Fruit fly (Drosophila melanogaster): ENCODE measurements around the gene lobo.

lobo gene

DNA sequence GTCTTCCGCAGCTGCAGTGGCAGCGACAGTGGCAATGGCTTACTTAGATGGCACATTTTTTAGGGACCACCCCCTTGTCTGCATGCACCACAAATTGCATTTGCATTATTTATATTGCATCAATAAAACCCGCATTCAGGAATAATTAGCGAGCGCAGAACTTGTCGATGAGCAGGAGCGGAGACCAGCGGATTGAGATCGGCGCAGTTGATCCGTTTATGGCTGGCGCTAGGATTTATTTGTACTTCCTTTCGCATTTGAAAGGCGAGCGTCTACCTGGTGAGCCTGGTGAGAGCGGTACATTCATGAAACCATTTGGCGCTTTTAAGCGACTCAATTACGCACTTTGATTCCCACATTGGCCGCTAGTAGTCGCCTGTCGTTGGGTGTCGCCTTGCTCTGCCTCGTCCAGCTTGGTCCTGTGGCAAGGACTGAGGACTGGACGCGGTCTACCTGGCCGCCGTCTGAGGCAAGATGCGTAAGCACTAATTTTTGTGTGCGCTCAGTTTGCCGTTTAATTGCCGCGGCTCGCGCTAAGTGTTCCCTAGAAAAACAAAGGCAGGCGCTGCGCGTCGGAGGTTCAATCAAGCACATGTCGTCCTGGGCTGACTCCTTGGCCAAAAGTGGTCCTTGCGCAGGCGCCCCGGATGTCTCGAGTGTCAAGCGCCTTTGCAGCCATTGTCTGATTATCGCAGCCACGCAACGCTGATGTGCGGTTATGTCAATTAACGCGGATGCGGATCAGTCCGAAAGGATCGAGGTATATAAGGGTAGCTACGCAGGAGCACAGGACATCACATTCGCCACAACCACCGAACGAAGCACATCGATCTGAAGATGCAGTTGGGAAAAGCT, 1.4 kb upstream of the lobo start, which contains the start of gene CG13653:
TSS of gene CG13653 (plus strand) at position 805 of the 855 bp plus-strand sequence.
- TF ChIP-seq CG11294 (GFP tag; IDR thresholded peaks at IDR 0.05) (no peak), CG11762 (GFP tag; optimal IDR thresholded peaks at IDR 0.05; ENCODE audit: insufficient read depth) (no peak), CG10669 (GFP tag; optimal IDR thresholded peaks at IDR 0.05) (no peak), Sox102F (GFP tag; optimal IDR thresholded peaks at IDR 0.05) (no peak), cyc (GFP tag; optimal IDR thresholded peaks at IDR 0.05) (no peak), Lpt (GFP tag; optimal IDR thresholded peaks at IDR 0.05) (no peak), CG10631 (GFP tag; optimal IDR thresholded peaks at IDR 0.05) (no peak), CG11902 (GFP tag; optimal IDR thresholded peaks at IDR 0.05) (no peak), OdsH (GFP tag; optimal IDR thresholded peaks at IDR 0.05) (no peak), CG7368 (GFP tag; optimal IDR thresholded peaks at IDR 0.05) (no peak), vri (GFP tag; optimal IDR thresholded peaks at IDR 0.05) (no peak), CG6163 (GFP tag; IDR thresholded peaks at IDR 0.05) (no peak), lz (GFP tag; optimal IDR thresholded peaks at IDR 0.05) (no peak), dac (GFP tag; optimal IDR thresholded peaks at IDR 0.05) (no peak), Ets21C (GFP tag; optimal IDR thresholded peaks at IDR 0.05) (no peak), Hr4 (GFP tag; optimal IDR thresholded peaks at IDR 0.05) (no peak)

DNA sequence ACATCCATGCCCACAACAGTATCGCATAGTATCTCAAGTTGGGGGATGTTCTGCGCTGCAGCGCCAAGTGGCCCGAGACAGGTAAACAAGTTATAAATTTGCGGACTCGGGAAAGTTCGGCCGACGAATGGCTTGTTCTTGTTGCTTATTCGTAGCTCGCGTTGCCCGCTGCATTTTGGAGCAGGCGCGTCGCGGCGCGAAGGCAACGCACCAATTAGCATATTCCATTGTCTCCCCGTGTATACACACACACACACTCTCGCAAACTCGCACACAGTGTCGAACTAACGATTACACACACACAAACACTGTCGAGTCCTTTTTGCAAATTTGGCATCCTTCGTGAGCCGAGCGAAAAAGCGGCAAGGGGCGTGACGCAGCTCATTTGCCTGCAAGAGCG, 4.6 kb downstream of the lobo start:
- TF ChIP-seq achi (GFP tag; optimal IDR thresholded peaks at IDR 0.05) (no peak), Eip78C (GFP tag) (peak; percentile 23)

DNA sequence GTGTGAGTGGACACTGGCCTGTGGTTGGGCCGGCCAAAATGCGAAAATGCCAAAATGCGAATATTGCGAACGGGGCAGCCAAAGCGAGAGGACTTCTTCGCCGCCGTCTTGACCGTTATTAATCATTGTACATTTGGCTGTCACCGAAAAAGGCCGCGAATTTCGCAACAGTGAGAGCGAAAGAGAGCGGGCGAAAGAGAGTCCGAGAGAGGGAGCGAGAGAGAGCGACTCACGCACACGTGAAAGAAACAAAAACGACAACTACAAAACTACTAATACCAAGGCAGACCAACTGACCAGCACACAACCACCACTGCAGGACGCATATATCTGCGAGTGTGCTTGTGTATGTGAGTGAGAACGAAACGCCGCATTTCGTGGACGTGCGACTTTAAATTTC, 9.0 kb downstream of the lobo start:
- TF ChIP-seq vri (GFP tag; optimal IDR thresholded peaks at IDR 0.05) (no peak), Eip78C (GFP tag) (peak; percentile 38), ss (GFP tag; optimal IDR thresholded peaks at IDR 0.05) (peak in 1 of 2 experiments; percentile 43)

DNA sequence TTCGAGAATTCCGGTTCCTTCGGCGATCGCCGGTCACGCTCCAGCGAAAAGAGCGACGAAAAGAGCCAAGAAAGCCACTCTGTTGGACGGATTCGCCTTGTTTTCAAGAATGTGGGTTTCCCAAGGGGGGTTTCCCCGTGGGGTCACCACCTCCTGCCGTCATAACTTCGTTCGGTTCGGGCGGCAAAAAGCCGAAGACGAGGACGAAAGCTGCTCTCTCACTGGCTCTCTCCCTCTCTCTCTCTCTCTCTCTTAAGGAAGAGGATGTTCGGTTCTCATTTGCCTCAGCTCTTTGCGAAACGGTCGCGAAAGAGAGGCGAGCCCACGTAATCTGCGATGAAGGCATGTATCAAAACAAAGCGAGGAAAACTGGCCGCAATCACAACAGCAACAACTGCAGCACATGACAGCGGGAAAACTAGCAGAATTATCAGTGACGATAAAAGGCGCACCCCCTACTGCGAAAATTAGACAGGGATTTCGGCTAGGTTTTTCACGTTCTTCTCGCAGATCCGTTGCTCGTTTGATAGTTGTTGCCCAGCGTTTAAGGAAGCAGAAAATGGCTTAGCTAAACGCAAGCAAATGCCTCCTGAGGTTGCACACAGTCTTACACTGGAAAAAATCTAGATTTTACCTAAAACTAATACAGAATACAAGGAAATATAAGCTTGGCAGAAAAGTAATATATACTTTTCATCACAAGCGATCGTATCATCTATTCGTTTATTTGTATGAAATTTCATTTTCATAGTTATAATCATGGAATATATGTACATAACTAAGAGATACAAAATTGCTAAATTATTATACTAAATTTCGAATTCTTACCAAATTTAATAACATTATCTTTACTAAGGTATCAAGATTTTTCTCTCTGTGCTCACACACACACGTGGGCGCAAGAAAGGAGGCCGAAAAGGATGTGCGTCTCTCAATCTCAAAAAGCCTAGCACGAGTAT, 9.8 kb downstream of the lobo start, which contains the start of gene dan:
TSS of gene dan (plus strand) at position 900 of the 959 bp plus-strand sequence.
- TF ChIP-seq CG8119 (GFP tag; IDR thresholded peaks at IDR 0.05) (peak; percentile 35; the same call in 1 of the 3 replicates), CG8632 (GFP tag; optimal IDR thresholded peaks at IDR 0.05) (peak; percentile 31), CG6163 (GFP tag; IDR thresholded peaks at IDR 0.05) (0 out of 3 replicates have a peak, but pooled peaks have one; percentile 19), acj6 (GFP tag; optimal IDR thresholded peaks at IDR 0.05) (peak; percentile 41), CG16779 (tag; optimal IDR thresholded peaks at IDR 0.05) (no peak), CG1621 (tag; optimal IDR thresholded peaks at IDR 0.05) (peak; percentile 38), CG10669 (GFP tag; optimal IDR thresholded peaks at IDR 0.05) (peak; percentile 39), Eip75B (GFP tag; optimal IDR thresholded peaks at IDR 0.05) (peak; percentile 47), CG10631 (GFP tag; optimal IDR thresholded peaks at IDR 0.05) (peak; percentile 63), spab (GFP tag; optimal IDR thresholded peaks at IDR 0.05) (peak; percentile 8), CG34406 (GFP tag; optimal IDR thresholded peaks at IDR 0.05) (peak; percentile 32), pdm3 (GFP tag; optimal IDR thresholded peaks at IDR 0.05) (peak; percentile 3), topi (GFP tag; optimal IDR thresholded peaks at IDR 0.05) (peak; percentile 34), svp (GFP tag) (peak; percentile 86), ss (GFP tag; optimal IDR thresholded peaks at IDR 0.05) (peak in 1 of 2 experiments; percentile 6), CG3032 (tag; optimal IDR thresholded peaks at IDR 0.05) (peak; percentile 52), fd59A (GFP tag; optimal IDR thresholded peaks at IDR 0.05) (peak; percentile 23), lz (GFP tag; optimal IDR thresholded peaks at IDR 0.05) (no peak), salr (GFP tag; optimal IDR thresholded peaks at IDR 0.05) (peak in 1 of 2 experiments; percentile 32), cyc (GFP tag; optimal IDR thresholded peaks at IDR 0.05) (peak; percentile 30), Eip78C (GFP tag) (peak; percentile 63), CG32006 (GFP tag; optimal IDR thresholded peaks at IDR 0.05) (peak; percentile 29), Ets21C (GFP tag; optimal IDR thresholded peaks at IDR 0.05) (no peak), dsx (GFP tag; optimal IDR thresholded peaks at IDR 0.05; ENCODE audit: poor library complexity, severe bottlenecking) (peak; percentile 47), achi (GFP tag; optimal IDR thresholded peaks at IDR 0.05) (peak; percentile 4), OdsH (GFP tag; optimal IDR thresholded peaks at IDR 0.05) (peak; percentile 31), CG6276 (GFP tag; optimal IDR thresholded peaks at IDR 0.05) (no peak), CG6792 (GFP tag; optimal IDR thresholded peaks at IDR 0.05) (peak; percentile 14), Sox102F (GFP tag; optimal IDR thresholded peaks at IDR 0.05) (peak; percentile 30), CG8319 (GFP tag; optimal IDR thresholded peaks at IDR 0.05) (peak; percentile 57), Met (GFP tag; optimal IDR thresholded peaks at IDR 0.05) (peak; percentile 21), Hr38 (GFP tag; optimal IDR thresholded peaks at IDR 0.05) (no peak)
